ENCODE assay signal across 1 fruit fly cellular context in genomic region chr2L:3567394-3567793, dm6.
TF ChIP-seq lines count a peak whose summit lies in the region.

No protein-coding gene starts in this region.

TF ChIP-seq in whole organism, prepupa, 60 proteins besides CTCF, POLR2A, EP300 and RAD21 (continued from another document):
- TF ChIP-seq Ets21C (GFP tag; optimal IDR thresholded peaks at IDR 0.05; lab: Kevin White, UChicago) (peak; percentile 24), CG10669 (GFP tag; optimal IDR thresholded peaks at IDR 0.05; lab: Kevin White, UChicago) (peak; percentile 34), Hr38 (GFP tag; optimal IDR thresholded peaks at IDR 0.05; lab: Kevin White, UChicago) (no peak), CG6854 (GFP tag; optimal IDR thresholded peaks at IDR 0.05; lab: Kevin White, UChicago) (no peak), esn (GFP tag; optimal IDR thresholded peaks at IDR 0.05; lab: Kevin White, UChicago) (peak; percentile 40), CG16779 (tag; optimal IDR thresholded peaks at IDR 0.05; lab: Kevin White, UChicago) (peak; percentile 0)
TF ChIP-seq in whole organism, prepupa: peak in this region for 26.
